Worm (Caenorhabditis elegans) whole organism, mixed stage, embryonic: ENCODE results near the gene alh-9.

Source experiments
- blmp-1 ChIP-seq: fragments of 150-350 bp; optimal IDR thresholded peaks from 2 replicates; lab custom pipeline; 2014; ENCODE audit warnings: missing biosample characterization, missing genetic modification characterization
- lin-13 ChIP-seq: fragments of 150-350 bp; optimal IDR thresholded peaks from 2 replicates; lab custom pipeline; 2014; ENCODE audit warnings: missing biosample characterization, missing genetic modification characterization
- nhr-2 ChIP-seq: fragments of 150-350 bp; optimal IDR thresholded peaks from 2 replicates; lab custom pipeline; 2014; ENCODE audit warnings: missing biosample characterization, missing genetic modification characterization
- sptf-1 ChIP-seq: sonication (generic microtip); optimal IDR thresholded peaks from 2 replicates; lab custom pipeline; 2017; ENCODE audit warnings: mild to moderate bottlenecking, missing genetic modification characterization, moderate library complexity, missing compliant biosample characterization
- unc-120 ChIP-seq: sonication (generic microtip); optimal IDR thresholded peaks from 2 replicates; lab custom pipeline; 2017; ENCODE audit warnings: missing genetic modification characterization, missing compliant biosample characterization; ENCODE audit not compliant: poor library complexity, severe bottlenecking

DNA sequence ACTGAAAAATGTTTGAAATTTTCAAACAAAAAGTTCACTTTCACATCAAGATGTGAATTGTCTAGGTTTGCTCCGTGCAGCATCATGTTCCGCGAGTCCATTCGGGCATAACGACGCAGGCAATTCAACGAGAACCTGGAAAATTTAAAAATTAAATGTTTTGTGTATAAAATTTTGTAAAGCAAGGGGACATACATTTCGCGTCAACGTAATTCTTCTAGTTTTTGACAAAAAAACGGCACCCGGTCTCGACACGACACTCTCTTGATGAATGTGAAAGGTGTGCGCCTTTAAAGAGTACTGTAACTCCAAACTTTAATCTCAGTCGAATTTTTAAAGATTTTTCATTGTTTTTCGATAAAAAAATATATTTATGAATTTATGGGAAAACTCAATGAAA is 21.8 kb upstream of the alh-9 start, which contains the start of gene R12B2.6:
- TF ChIP-seq nhr-2 (no peak), unc-120 (no peak), lin-13 (no peak), blmp-1 (tag; lab: Kevin White, UChicago) (no peak), sptf-1 (no peak)
